Fruit fly (Drosophila melanogaster) whole organism, embryonic: ENCODE measurements around the gene sunz.

Source experiments
- B-H1 ChIP-seq: fragments of 200-800 bp; sonication (Bioruptor generic); IDR thresholded peaks from 3 replicates; pipeline ENCODE4 v1.3.6; 2022; ENCODE audit warnings: missing biosample characterization, missing genetic modification characterization
- CG11695 ChIP-seq: fragments of 200-800 bp; sonication (Bioruptor generic); IDR thresholded peaks from 3 replicates; pipeline ENCODE4 v1.3.6; 2022; ENCODE audit warnings: missing biosample characterization, missing genetic modification characterization
- CG13424 ChIP-seq: fragments of 200-800 bp; sonication (Bioruptor generic); optimal IDR thresholded peaks from 2 replicates; lab custom pipeline; 2019; ENCODE audit warnings: missing biosample characterization, mild to moderate bottlenecking, missing genetic modification characterization, moderate library complexity
- CG14965 ChIP-seq: fragments of 200-800 bp; sonication (Bioruptor generic); optimal IDR thresholded peaks from 2 replicates; lab custom pipeline; 2016; ENCODE audit warnings: missing biosample characterization, missing genetic modification characterization, borderline replicate concordance
- CG15696 ChIP-seq: fragments of 200-800 bp; sonication (Bioruptor generic); optimal IDR thresholded peaks from 2 replicates; lab custom pipeline; 2019; ENCODE audit warnings: missing biosample characterization, mild to moderate bottlenecking, missing genetic modification characterization, moderate library complexity
- CG1602 ChIP-seq: fragments of 200-800 bp; sonication (Bioruptor generic); optimal IDR thresholded peaks from 3 replicates; lab custom pipeline; 2016; ENCODE audit warnings: missing biosample characterization, missing genetic modification characterization
- CG1647 ChIP-seq: fragments of 200-800 bp; sonication (Bioruptor generic); optimal IDR thresholded peaks from 3 replicates; lab custom pipeline; 2016; ENCODE audit warnings: missing biosample characterization, missing genetic modification characterization
- CG16779 ChIP-seq: fragments of 200-800 bp; sonication (Bioruptor generic); IDR thresholded peaks from 2 replicates; pipeline ENCODE4 v1.3.6; 2022; ENCODE audit warnings: missing biosample characterization, missing genetic modification characterization
- CG16813 ChIP-seq: fragments of 200-800 bp; sonication (Bioruptor generic); IDR thresholded peaks from 3 replicates; pipeline ENCODE4 v1.3.6; 2022; ENCODE audit warnings: missing biosample characterization, missing genetic modification characterization; ENCODE audit not compliant: partially characterized antibody
- CG17385 ChIP-seq: fragments of 200-800 bp; sonication (Bioruptor generic); optimal IDR thresholded peaks from 3 replicates; lab custom pipeline; 2018; ENCODE audit warnings: missing biosample characterization, mild to moderate bottlenecking, missing genetic modification characterization
- CG17568 ChIP-seq: fragments of 200-800 bp; sonication (Bioruptor generic); optimal IDR thresholded peaks from 2 replicates; lab custom pipeline; 2018; ENCODE audit warnings: missing biosample characterization, mild to moderate bottlenecking, missing genetic modification characterization, moderate library complexity
- CG17829 ChIP-seq: fragments of 200-800 bp; optimal IDR thresholded peaks from 2 replicates; lab custom pipeline; 2019; ENCODE audit warnings: missing biosample characterization, mild to moderate bottlenecking, missing genetic modification characterization, moderate library complexity
- CG2889 ChIP-seq: fragments of 200-800 bp; sonication (Bioruptor generic); IDR thresholded peaks from 3 replicates; pipeline ENCODE4 v1.3.6; 2022; ENCODE audit warnings: missing biosample characterization, missing genetic modification characterization
- CG3065 ChIP-seq: fragments of 200-800 bp; sonication (Bioruptor generic); optimal IDR thresholded peaks from 2 replicates; lab custom pipeline; 2016; ENCODE audit warnings: missing biosample characterization, missing genetic modification characterization
- CG34224 ChIP-seq: fragments of 200-800 bp; sonication (Bioruptor generic); IDR thresholded peaks from 3 replicates; pipeline ENCODE4 v1.3.6; 2022; ENCODE audit warnings: missing biosample characterization, missing genetic modification characterization; ENCODE audit not compliant: partially characterized antibody
- CG34376 ChIP-seq: fragments of 200-800 bp; sonication (Bioruptor generic); optimal IDR thresholded peaks from 2 replicates; lab custom pipeline; 2018; ENCODE audit warnings: missing biosample characterization, mild to moderate bottlenecking, missing genetic modification characterization
- CG3838 ChIP-seq: fragments of 200-800 bp; sonication (Bioruptor generic); optimal IDR thresholded peaks from 3 replicates; lab custom pipeline; 2016; ENCODE audit warnings: missing biosample characterization, missing genetic modification characterization
- CG6765 ChIP-seq: fragments of 200-800 bp; sonication (Bioruptor generic); optimal IDR thresholded peaks from 3 replicates; lab custom pipeline; 2017; ENCODE audit warnings: missing biosample characterization, mild to moderate bottlenecking, missing genetic modification characterization
- CG7357 ChIP-seq: fragments of 200-800 bp; sonication (Bioruptor generic); IDR thresholded peaks from 3 replicates; pipeline ENCODE4 v1.3.6; 2022; ENCODE audit warnings: missing biosample characterization, missing genetic modification characterization
- CG7556 ChIP-seq: fragments of 200-800 bp; sonication (Bioruptor generic); optimal IDR thresholded peaks from 2 replicates; lab custom pipeline; 2017; ENCODE audit warnings: missing biosample characterization, mild to moderate bottlenecking, missing genetic modification characterization
- CG7745 ChIP-seq: fragments of 200-800 bp; sonication (Bioruptor generic); optimal IDR thresholded peaks from 2 replicates; lab custom pipeline; 2018; ENCODE audit warnings: missing biosample characterization, mild to moderate bottlenecking, missing genetic modification characterization, moderate library complexity
- CG7928 ChIP-seq: fragments of 200-800 bp; sonication (Bioruptor generic); optimal IDR thresholded peaks from 2 replicates; lab custom pipeline; 2017; ENCODE audit warnings: missing biosample characterization, mild to moderate bottlenecking, missing genetic modification characterization
- CG8924 ChIP-seq: fragments of 200-800 bp; optimal IDR thresholded peaks from 3 replicates; lab custom pipeline; 2019; ENCODE audit warnings: missing biosample characterization, mild to moderate bottlenecking, missing genetic modification characterization, moderate library complexity
- CG9817 ChIP-seq: fragments of 200-800 bp; sonication (Bioruptor generic); optimal IDR thresholded peaks from 2 replicates; lab custom pipeline; 2018; ENCODE audit warnings: missing biosample characterization, mild to moderate bottlenecking, missing genetic modification characterization, moderate library complexity
- CkIIα-i1 ChIP-seq: fragments of 200-800 bp; sonication (Bioruptor generic); IDR thresholded peaks from 2 replicates; pipeline ENCODE4 v1.3.6; 2022; ENCODE audit warnings: missing biosample characterization, missing genetic modification characterization
- D ChIP-seq, 2 experiments: fragments of 200-800 bp in 1 of 2; fragments of >200 bp in 1 of 2; sonication (Bioruptor generic) in 1 of 2; optimal IDR thresholded peaks; 2 replicates in 1 of 2; 3 replicates in 1 of 2; lab custom pipeline; 2017; ENCODE audit warnings: mild to moderate bottlenecking in 1 of 2, missing biosample characterization in 1 of 2, missing genetic modification characterization in 1 of 2, missing genetic modification reagents in 1 of 2
- Dll ChIP-seq: fragments of 200-800 bp; sonication (Bioruptor generic); IDR thresholded peaks from 4 replicates; pipeline ENCODE4 v1.3.6; 2022; ENCODE audit warnings: missing biosample characterization, missing genetic modification characterization; ENCODE audit not compliant: partially characterized antibody
- H15 ChIP-seq: fragments of 200-800 bp; sonication (Bioruptor generic); IDR thresholded peaks from 3 replicates; pipeline ENCODE4 v1.3.6; 2022; ENCODE audit warnings: missing biosample characterization, missing genetic modification characterization
- HHEX ChIP-seq: fragments of 200-800 bp; sonication (Bioruptor generic); optimal IDR thresholded peaks from 3 replicates; lab custom pipeline; 2017; ENCODE audit warnings: missing biosample characterization, mild to moderate bottlenecking, missing genetic modification characterization, missing genetic modification reagents
- Kr ChIP-seq: fragments of 200-800 bp; sonication (Bioruptor generic); optimal IDR thresholded peaks from 2 replicates; lab custom pipeline; 2017; ENCODE audit warnings: missing biosample characterization, mild to moderate bottlenecking, missing genetic modification characterization
- Lpt ChIP-seq: fragments of >200 bp; optimal IDR thresholded peaks from 2 replicates; lab custom pipeline; 2018; ENCODE audit warnings: missing biosample characterization, missing genetic modification characterization
- Scr ChIP-seq: fragments of 200-800 bp; sonication (Bioruptor generic); IDR thresholded peaks from 2 replicates; pipeline ENCODE4 v1.3.6; 2022; ENCODE audit warnings: missing biosample characterization, missing genetic modification characterization; ENCODE audit not compliant: partially characterized antibody
- Side ChIP-seq: fragments of 200-800 bp; sonication (Bioruptor generic); optimal IDR thresholded peaks from 2 replicates; lab custom pipeline; 2016; ENCODE audit warnings: missing biosample characterization, missing genetic modification characterization
- ap ChIP-seq: fragments of 200-800 bp; sonication (Bioruptor generic); IDR thresholded peaks from 2 replicates; pipeline ENCODE4 v1.3.6; 2022; ENCODE audit warnings: missing biosample characterization, missing genetic modification characterization
- cwo ChIP-seq: fragments of 200-800 bp; sonication (Bioruptor generic); optimal IDR thresholded peaks from 3 replicates; lab custom pipeline; 2017; ENCODE audit warnings: missing biosample characterization, missing genetic modification characterization, mild to moderate bottlenecking, moderate library complexity, missing genetic modification reagents
- dimm ChIP-seq: fragments of 200-800 bp; sonication (Bioruptor generic); IDR thresholded peaks from 2 replicates; pipeline ENCODE4 v1.3.6; 2022; ENCODE audit warnings: missing biosample characterization, missing genetic modification characterization
- dm ChIP-seq: fragments of 200-800 bp; sonication (Bioruptor generic); optimal IDR thresholded peaks from 3 replicates; lab custom pipeline; 2016; ENCODE audit warnings: missing biosample characterization, missing genetic modification characterization
- dpn ChIP-seq, 2 experiments: fragments of 200-800 bp; sonication (Bioruptor generic); optimal IDR thresholded peaks; 3 replicates each; lab custom pipeline; 2016; ENCODE audit warnings: missing biosample characterization in 2 of 2, missing genetic modification characterization in 2 of 2
- grau ChIP-seq: fragments of 200-800 bp; optimal IDR thresholded peaks from 3 replicates; lab custom pipeline; 2019; ENCODE audit warnings: missing biosample characterization, mild to moderate bottlenecking, missing genetic modification characterization, moderate library complexity
- jing ChIP-seq: fragments of 200-800 bp; sonication (Bioruptor generic); optimal IDR thresholded peaks from 2 replicates; lab custom pipeline; 2018; ENCODE audit warnings: missing biosample characterization, mild to moderate bottlenecking, missing genetic modification characterization
- klu ChIP-seq: fragments of 200-800 bp; sonication (Bioruptor generic); IDR thresholded peaks from 2 replicates; pipeline ENCODE4 v1.3.6; 2022; ENCODE audit warnings: missing biosample characterization, missing genetic modification characterization
- lab ChIP-seq: fragments of 200-800 bp; sonication (Bioruptor generic); optimal IDR thresholded peaks from 3 replicates; lab custom pipeline; 2017; ENCODE audit warnings: missing biosample characterization, missing genetic modification characterization, mild to moderate bottlenecking, moderate library complexity, missing genetic modification reagents
- lola ChIP-seq, 3 experiments: fragments of >200 bp in 2 of 3; fragments of 200-800 bp in 1 of 3; sonication (Bioruptor generic) in 1 of 3; optimal IDR thresholded peaks; 2 replicates each; lab custom pipeline; 2017 to 2019; ENCODE audit warnings: missing biosample characterization in 3 of 3, missing genetic modification characterization in 3 of 3, mild to moderate bottlenecking in 1 of 3, moderate library complexity in 1 of 3
- otp ChIP-seq: fragments of 200-800 bp; sonication (Bioruptor generic); IDR thresholded peaks from 3 replicates; pipeline ENCODE4, ENCODE4 v1.3.6; 2022; ENCODE audit warnings: missing biosample characterization, missing genetic modification characterization
- pfk ChIP-seq: fragments of 200-800 bp; sonication (Bioruptor generic); optimal IDR thresholded peaks from 2 replicates; lab custom pipeline; 2018; ENCODE audit warnings: missing biosample characterization, mild to moderate bottlenecking, missing genetic modification characterization, moderate library complexity
- shn ChIP-seq: fragments of 200-800 bp; sonication (Bioruptor generic); optimal IDR thresholded peaks from 3 replicates; lab custom pipeline; 2016; ENCODE audit warnings: missing biosample characterization, missing genetic modification characterization
- sima ChIP-seq: fragments of 200-800 bp; sonication (Bioruptor generic); optimal IDR thresholded peaks from 2 replicates; lab custom pipeline; 2016; ENCODE audit warnings: missing biosample characterization, missing genetic modification characterization
- tx ChIP-seq: fragments of 200-800 bp; sonication (Bioruptor generic); optimal IDR thresholded peaks from 2 replicates; lab custom pipeline; 2016; ENCODE audit warnings: missing biosample characterization, missing genetic modification characterization

Gene sunz

DNA sequence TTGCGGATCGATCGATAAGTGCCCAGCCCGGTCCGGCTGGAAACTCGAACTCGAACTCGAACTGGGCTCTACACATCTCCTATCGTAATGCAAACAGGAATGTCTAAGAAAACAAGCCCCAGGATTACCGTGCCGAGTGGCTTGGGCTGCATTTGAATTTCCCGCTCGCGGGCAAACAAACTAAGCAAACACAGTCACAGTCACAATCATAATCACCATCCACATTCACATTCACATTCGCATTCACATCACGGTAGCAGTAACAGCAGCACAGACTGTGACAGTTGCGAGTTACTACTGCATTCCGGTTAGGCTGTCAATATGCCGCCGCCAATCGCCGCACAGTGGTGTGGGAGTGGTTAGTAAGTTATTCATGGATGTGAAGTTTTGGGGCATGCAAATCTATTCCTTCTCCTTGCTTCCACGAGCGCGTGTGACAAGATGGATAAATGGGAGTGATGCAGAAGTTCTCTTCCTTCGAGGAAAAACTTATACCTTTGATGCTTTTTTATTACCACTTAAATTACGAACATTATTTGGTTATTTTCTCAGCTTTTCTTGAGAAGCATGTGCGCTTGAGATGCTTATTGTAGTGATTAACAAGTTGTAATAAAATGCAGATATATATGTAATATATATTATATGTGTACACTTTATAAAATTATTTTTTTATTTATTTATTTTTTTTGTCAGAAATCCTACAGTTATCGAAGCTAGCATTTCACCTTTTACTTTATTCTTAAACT lies 34.6 kb downstream of the sunz start (continued):
- TF ChIP-seq CG2889 (GFP tag; lab: Robert Waterston, UW): no peak
- no peak for TF ChIP-seq ap
- TF ChIP-seq CG9817 (tag; lab: Kevin White, UChicago): no peak
- no peak for TF ChIP-seq CG3838
- TF ChIP-seq CG3065 (GFP tag; lab: Kevin White, UChicago): no peak
- peak; percentile 65 for TF ChIP-seq CG7556
- TF ChIP-seq CG7357: no peak
- peak in 1 of 2 experiments; percentile 14 for TF ChIP-seq dpn (GFP tag; optimal IDR thresholded peaks at IDR 0.05; lab: Kevin White, UChicago)
- TF ChIP-seq lab (GFP tag; lab: Kevin White, UChicago): no peak
- no peak for TF ChIP-seq CkIIα-i1 (GFP tag; lab: Robert Waterston, UW)
- no peak for TF ChIP-seq CG11695 (GFP tag; lab: Robert Waterston, UW)
- TF ChIP-seq CG17829: no peak
- TF ChIP-seq grau (tag; lab: Kevin White, UChicago): no peak
- TF ChIP-seq shn (GFP tag; lab: Kevin White, UChicago): no peak
- no peak for TF ChIP-seq Dll (GFP tag; lab: Robert Waterston, UW)
- TF ChIP-seq CG17568 (GFP tag; lab: Kevin White, UChicago): no peak
- TF ChIP-seq Side (GFP tag; lab: Kevin White, UChicago): no peak
- no peak for TF ChIP-seq pfk
- peak; percentile 78 for TF ChIP-seq CG15696 (tag; lab: Kevin White, UChicago)
- no peak for TF ChIP-seq CG1647
- no peak for TF ChIP-seq dm (GFP tag; lab: Kevin White, UChicago)
- no peak for TF ChIP-seq Kr (GFP tag; lab: Kevin White, UChicago)
- TF ChIP-seq cwo (GFP tag; lab: Kevin White, UChicago): no peak
- no peak for TF ChIP-seq HHEX
- TF ChIP-seq sima (GFP tag; lab: Kevin White, UChicago): no peak
- TF ChIP-seq dimm (GFP tag; lab: Robert Waterston, UW): no peak
- TF ChIP-seq H15: no peak
- no peak for TF ChIP-seq CG7928 (GFP tag; lab: Kevin White, UChicago)
- 0 out of 3 replicates have a peak, but pooled peaks have one; percentile 9 for TF ChIP-seq CG16813
- no peak for TF ChIP-seq Scr
- TF ChIP-seq CG6765 (GFP tag; lab: Kevin White, UChicago): no peak
- no peak for TF ChIP-seq CG16779 (GFP tag; lab: Robert Waterston, UW)
- no peak for TF ChIP-seq tx (GFP tag; lab: Kevin White, UChicago)
- peak in 1 of 3 experiments; percentile 27 for TF ChIP-seq lola (GFP tag; optimal IDR thresholded peaks at IDR 0.05; lab: Kevin White, UChicago)
- TF ChIP-seq Lpt (GFP tag; lab: Kevin White, UChicago): no peak
- TF ChIP-seq CG14965: no peak
- TF ChIP-seq D (optimal IDR thresholded peaks at IDR 0.05; lab: Kevin White, UChicago): no peak
- no peak for TF ChIP-seq D (GFP tag; optimal IDR thresholded peaks at IDR 0.05; lab: Kevin White, UChicago)
- TF ChIP-seq CG1602 (GFP tag; lab: Kevin White, UChicago): no peak
- TF ChIP-seq B-H1 (GFP tag; lab: Robert Waterston, UW): no peak
- peak; percentile 18 for TF ChIP-seq CG13424 (tag; lab: Kevin White, UChicago)
- no peak for TF ChIP-seq CG34376
- TF ChIP-seq CG34224 (GFP tag; lab: Robert Waterston, UW): 0 out of 3 replicates have a peak, but pooled peaks have one; percentile 10
- no peak for TF ChIP-seq klu
- no peak for TF ChIP-seq CG7745 (tag; lab: Kevin White, UChicago)
- TF ChIP-seq jing (GFP tag; lab: Kevin White, UChicago): no peak
- peak; percentile 9 for TF ChIP-seq CG8924 (tag; lab: Kevin White, UChicago)
- TF ChIP-seq otp (GFP tag; lab: Robert Waterston, UW): no peak; the same call in 2 of the 3 replicates
- no peak for TF ChIP-seq CG17385
